Fruit fly (Drosophila melanogaster): ENCODE results near the gene CG11327.
A peak's percentile ranks its signal among the peaks of the same experiment; 100 is the strongest.

The CG11327 gene

dm6 chr2L:6717460-6717859 lies 30.9 kb upstream of the CG11327 start, which contains the start of gene Aatf (continued):
- TF ChIP-seq Lhr (GFP tag; optimal IDR thresholded peaks at IDR 0.05) (peak; percentile 24), seq (GFP tag; IDR thresholded peaks at IDR 0.05) (no peak), HLH3B (GFP tag; IDR thresholded peaks at IDR 0.05) (no peak), mirr (GFP tag; optimal IDR thresholded peaks at IDR 0.05) (no peak), al (GFP tag; IDR thresholded peaks at IDR 0.05) (no peak), ash1 (GFP tag; optimal IDR thresholded peaks at IDR 0.05) (no peak), gt (GFP tag; IDR thresholded peaks at IDR 0.05) (no peak), CG34422 (GFP tag; IDR thresholded peaks at IDR 0.05) (peak; percentile 45; the same call in 1 of the 3 replicates), CG15479 (GFP tag; optimal IDR thresholded peaks at IDR 0.05) (no peak), Elba2 (GFP tag; optimal IDR thresholded peaks at IDR 0.05) (no peak), inv (GFP tag; IDR thresholded peaks at IDR 0.05; ENCODE audit: partially characterized antibody) (peak; percentile 70), CG7839 (tag; optimal IDR thresholded peaks at IDR 0.05) (no peak), vvl (GFP tag; IDR thresholded peaks at IDR 0.05) (no peak), Sox100B (GFP tag; optimal IDR thresholded peaks at IDR 0.05) (no peak), disco-r (GFP tag; optimal IDR thresholded peaks at IDR 0.05) (no peak), tap (tag; optimal IDR thresholded peaks at IDR 0.05) (no peak), Scr (GFP tag; IDR thresholded peaks at IDR 0.05; ENCODE audit: partially characterized antibody) (peak; percentile 83), pfk (GFP tag; optimal IDR thresholded peaks at IDR 0.05) (no peak), Side (GFP tag; optimal IDR thresholded peaks at IDR 0.05) (no peak), CG17612 (GFP tag; IDR thresholded peaks at IDR 0.05) (no peak), CG15514 (GFP tag; optimal IDR thresholded peaks at IDR 0.05) (peak; percentile 71), CG9727 (GFP tag; optimal IDR thresholded peaks at IDR 0.05) (no peak), B-H2 (GFP tag; optimal IDR thresholded peaks at IDR 0.05) (no peak), br (optimal IDR thresholded peaks at IDR 0.05) (no peak), dmrt11E (tag; optimal IDR thresholded peaks at IDR 0.05) (no peak), CG4282 (GFP tag; optimal IDR thresholded peaks at IDR 0.05) (no peak), toy (GFP tag; IDR thresholded peaks at IDR 0.05) (no peak), kay (GFP tag; optimal IDR thresholded peaks at IDR 0.05) (no peak), CG13894 (tag; optimal IDR thresholded peaks at IDR 0.05) (no peak), dimm (GFP tag; IDR thresholded peaks at IDR 0.05) (no peak), CG12942 (GFP tag; optimal IDR thresholded peaks at IDR 0.05) (no peak), CG16815 (GFP tag; optimal IDR thresholded peaks at IDR 0.05) (no peak), CG16813 (GFP tag; IDR thresholded peaks at IDR 0.05; ENCODE audit: partially characterized antibody) (peak; percentile 79), CG1603 (tag; optimal IDR thresholded peaks at IDR 0.05) (peak; percentile 64), Kr (GFP tag; optimal IDR thresholded peaks at IDR 0.05) (no peak), Pdp1 (GFP tag; optimal IDR thresholded peaks at IDR 0.05) (peak in 1 of 2 experiments; percentile 27), hth (optimal IDR thresholded peaks at IDR 0.05) (no peak), z (GFP tag; IDR thresholded peaks at IDR 0.05) (no peak), CG6689 (GFP tag; IDR thresholded peaks at IDR 0.05) (no peak), vfl (GFP tag; optimal IDR thresholded peaks at IDR 0.05) (no peak), prd (optimal IDR thresholded peaks at IDR 0.05) (no peak), prd (GFP tag; IDR thresholded peaks at IDR 0.05) (no peak), twi (tag; optimal IDR thresholded peaks at IDR 0.05) (no peak), CG4404 (GFP tag; IDR thresholded peaks at IDR 0.05) (no peak), CG1233 (GFP tag; optimal IDR thresholded peaks at IDR 0.05) (no peak), CG3995 (GFP tag; optimal IDR thresholded peaks at IDR 0.05) (no peak), CG4360 (GFP tag; IDR thresholded peaks at IDR 0.05) (no peak), nau (GFP tag; optimal IDR thresholded peaks at IDR 0.05) (no peak), CG17912 (GFP tag; optimal IDR thresholded peaks at IDR 0.05) (no peak), knrl (GFP tag; IDR thresholded peaks at IDR 0.05; ENCODE audit: partially characterized antibody) (peak; percentile 80), Bgb (GFP tag; IDR thresholded peaks at IDR 0.05; ENCODE audit: partially characterized antibody) (peak; percentile 89), Spps (tag; optimal IDR thresholded peaks at IDR 0.05) (no peak)

All from whole organism, embryonic.